Worm (Caenorhabditis elegans) whole organism, L1 larva: ENCODE results near the gene spig-9.

Experiments
- blmp-1 ChIP-seq: fragments of 150-350 bp; optimal IDR thresholded peaks from 2 replicates; lab custom pipeline; 2014; ENCODE audit warnings: missing biosample characterization, missing genetic modification characterization
- ceh-63 ChIP-seq: fragments of 200-800 bp; sonication (Bioruptor generic); optimal IDR thresholded peaks from 2 replicates; lab custom pipeline; 2018; ENCODE audit warnings: mild to moderate bottlenecking, missing genetic modification characterization, missing compliant biosample characterization
- ceh-8 ChIP-seq: fragments of 200-800 bp; sonication (Bioruptor generic); optimal IDR thresholded peaks from 2 replicates; lab custom pipeline; 2018; ENCODE audit warnings: mild to moderate bottlenecking, missing genetic modification characterization, moderate library complexity, missing compliant biosample characterization
- ceh-82 ChIP-seq, 3 experiments: fragments of 150-350 bp in 1 of 3; sonication (generic microtip) in 2 of 3; optimal IDR thresholded peaks; 2 replicates each; lab custom pipeline; 2014 to 2017; ENCODE audit warnings: missing biosample characterization in 3 of 3, missing genetic modification characterization in 3 of 3
- ceh-90 ChIP-seq: sonication (generic microtip); optimal IDR thresholded peaks from 2 replicates; lab custom pipeline; 2016; ENCODE audit warnings: missing genetic modification characterization, missing compliant biosample characterization
- dpl-1 ChIP-seq, 3 experiments: fragments of 150-350 bp in 2 of 3; sonication (generic microtip) in 1 of 3; optimal IDR thresholded peaks; 2 replicates each; lab custom pipeline; 2014 to 2017; ENCODE audit warnings: missing biosample characterization in 3 of 3, missing genetic modification characterization in 3 of 3, missing genetic modification reagents in 3 of 3
- efl-1 ChIP-seq, 4 experiments: fragments of 150-350 bp; optimal IDR thresholded peaks in 3 of 4; peaks in 1 of 4; 1 replicate in 1 of 4; 2 replicates in 3 of 4; lab custom pipeline; 2014; ENCODE audit warnings: missing biosample characterization in 2 of 4, missing genetic modification characterization in 2 of 4, missing genetic modification reagents in 2 of 4
- efl-3 ChIP-seq: fragments of 200-800 bp; sonication (Bioruptor generic); optimal IDR thresholded peaks from 2 replicates; lab custom pipeline; 2018; ENCODE audit warnings: mild to moderate bottlenecking, missing genetic modification characterization, missing compliant biosample characterization
- egl-13 ChIP-seq: sonication (generic microtip); optimal IDR thresholded peaks from 2 replicates; lab custom pipeline; 2016; ENCODE audit warnings: missing genotype, missing genetic modification reagents, missing genetic modification characterization, missing compliant biosample characterization
- elt-3 ChIP-seq, 6 experiments: fragments of 150-350 bp in 1 of 6; sonication (generic microtip); optimal IDR thresholded peaks; 2 replicates each; lab custom pipeline; 2017 to 2018; ENCODE audit warnings: missing biosample characterization in 6 of 6, missing genetic modification characterization in 6 of 6, inconsistent platforms in 1 of 6
- hlh-4 ChIP-seq: sonication (generic microtip); optimal IDR thresholded peaks from 2 replicates; lab custom pipeline; 2016; ENCODE audit warnings: mild to moderate bottlenecking, missing genetic modification characterization, missing compliant biosample characterization
- hpl-2 ChIP-seq: fragments of 150-350 bp; optimal IDR thresholded peaks from 2 replicates; lab custom pipeline; 2014; ENCODE audit warnings: missing biosample characterization, missing genetic modification reagents, missing genetic modification characterization
- isw-1 ChIP-seq: fragments of 200-800 bp; sonication (Bioruptor generic); IDR thresholded peaks from 2 replicates; pipeline ENCODE4 v1.3.6; 2022; ENCODE audit warnings: missing genetic modification characterization, missing compliant biosample characterization
- jun-1 ChIP-seq: fragments of 150-350 bp; optimal IDR thresholded peaks from 2 replicates; lab custom pipeline; 2014; ENCODE audit warnings: missing biosample characterization, missing genetic modification reagents, missing genetic modification characterization
- lin-35 ChIP-seq, 2 experiments: fragments of 150-350 bp; optimal IDR thresholded peaks; 2 replicates each; lab custom pipeline; 2014; ENCODE audit warnings: missing biosample characterization in 2 of 2, missing genetic modification characterization in 2 of 2, missing genetic modification reagents in 2 of 2
- lin-39 ChIP-seq: fragments of 150-350 bp; optimal IDR thresholded peaks from 2 replicates; lab custom pipeline; 2014; ENCODE audit warnings: missing biosample characterization, missing genetic modification reagents, missing genetic modification characterization
- mab-9 ChIP-seq: fragments of 200-800 bp; sonication (Bioruptor generic); IDR thresholded peaks from 2 replicates; pipeline ENCODE4 v1.3.6; 2022; ENCODE audit warnings: missing genetic modification reagents, missing genetic modification characterization, missing compliant biosample characterization
- mdl-1 ChIP-seq, 2 experiments: fragments of 150-350 bp; optimal IDR thresholded peaks; 2 replicates each; lab custom pipeline; 2014 to 2017; ENCODE audit warnings: missing biosample characterization in 2 of 2, missing genetic modification characterization in 2 of 2, inconsistent platforms in 1 of 2
- mep-1 ChIP-seq: fragments of 150-350 bp; optimal IDR thresholded peaks from 2 replicates; lab custom pipeline; 2014; ENCODE audit warnings: missing biosample characterization, missing genetic modification characterization
- nhr-12 ChIP-seq: sonication (generic microtip); optimal IDR thresholded peaks from 2 replicates; lab custom pipeline; 2017; ENCODE audit warnings: missing biosample characterization, missing genetic modification characterization
- nhr-20 ChIP-seq: sonication (generic microtip); optimal IDR thresholded peaks from 2 replicates; lab custom pipeline; 2016; ENCODE audit warnings: mild to moderate bottlenecking, missing genetic modification characterization, missing compliant biosample characterization
- nhr-28 ChIP-seq: fragments of 150-350 bp; optimal IDR thresholded peaks from 2 replicates; lab custom pipeline; 2014; ENCODE audit warnings: missing biosample characterization, missing genetic modification characterization
- nhr-47 ChIP-seq: sonication (generic microtip); optimal IDR thresholded peaks from 2 replicates; lab custom pipeline; 2016; ENCODE audit warnings: mild to moderate bottlenecking, missing genetic modification characterization, moderate library complexity, missing compliant biosample characterization
- nhr-71 ChIP-seq: sonication (generic microtip); optimal IDR thresholded peaks from 2 replicates; lab custom pipeline; 2016; ENCODE audit warnings: mild to moderate bottlenecking, missing genetic modification characterization, moderate library complexity, missing compliant biosample characterization
- nhr-85 ChIP-seq: sonication (generic microtip); peaks from one replicate; lab custom pipeline; 2016; ENCODE audit warnings: missing genetic modification characterization, inconsistent platforms, missing compliant biosample characterization
- pag-3 ChIP-seq: sonication (generic microtip); optimal IDR thresholded peaks from 2 replicates; lab custom pipeline; 2017; ENCODE audit warnings: missing genetic modification characterization, mild to moderate bottlenecking, missing compliant biosample characterization, antibody characterized with exemption, borderline replicate concordance; ENCODE audit not compliant: insufficient read depth
- pqm-1 ChIP-seq: sonication (generic microtip); optimal IDR thresholded peaks from 3 replicates; lab custom pipeline; 2017; ENCODE audit warnings: missing biosample characterization, missing genetic modification characterization
- skn-1 ChIP-seq: fragments of 150-350 bp; optimal IDR thresholded peaks from 2 replicates; lab custom pipeline; 2014; ENCODE audit warnings: missing biosample characterization, missing genetic modification characterization
- snpc-4 ChIP-seq: fragments of 150-350 bp; optimal IDR thresholded peaks from 2 replicates; lab custom pipeline; 2014; ENCODE audit warnings: missing biosample characterization, missing genetic modification characterization
- snu-23 ChIP-seq: sonication (generic microtip); optimal IDR thresholded peaks from 2 replicates; lab custom pipeline; 2016; ENCODE audit warnings: missing genetic modification characterization, missing compliant biosample characterization
- swsn-7 ChIP-seq: sonication (generic microtip); optimal IDR thresholded peaks from 2 replicates; lab custom pipeline; 2016; ENCODE audit warnings: missing genetic modification characterization, missing compliant biosample characterization
- tlp-1 ChIP-seq: fragments of 150-350 bp; optimal IDR thresholded peaks from 2 replicates; lab custom pipeline; 2014; ENCODE audit warnings: missing biosample characterization, missing genetic modification characterization
- unc-62 ChIP-seq: fragments of 150-350 bp; optimal IDR thresholded peaks from 2 replicates; lab custom pipeline; 2014; ENCODE audit warnings: missing biosample characterization, missing genetic modification reagents, missing genetic modification characterization
- unc-86 ChIP-seq: sonication (generic microtip); optimal IDR thresholded peaks from 2 replicates; lab custom pipeline; 2016; ENCODE audit warnings: missing genetic modification characterization, missing compliant biosample characterization
- unc-98 ChIP-seq: fragments of 200-800 bp; sonication (Bioruptor generic); IDR thresholded peaks from 2 replicates; pipeline ENCODE4 v1.3.6; 2022; ENCODE audit warnings: missing genetic modification characterization, missing compliant biosample characterization
- zip-4 ChIP-seq: fragments of 200-800 bp; sonication (Bioruptor generic); optimal IDR thresholded peaks from 2 replicates; lab custom pipeline; 2018; ENCODE audit warnings: mild to moderate bottlenecking, missing genetic modification characterization, moderate library complexity, missing compliant biosample characterization
- ztf-11 ChIP-seq, 2 experiments: sonication (generic microtip); optimal IDR thresholded peaks; 2 replicates each; lab custom pipeline; 2016 to 2017; ENCODE audit warnings: missing genetic modification characterization in 2 of 2, missing biosample characterization in 1 of 2, missing compliant biosample characterization in 1 of 2

Gene spig-9

ce11 chrV:13608486-13608885, 3.2 kb downstream of the spig-9 start (continued):
- no peak for TF ChIP-seq unc-98 (GFP tag; lab: Robert Waterston, UW)
- no peak for TF ChIP-seq ceh-90 (tag; lab: Kevin White, UChicago)
- no peak for TF ChIP-seq tlp-1 (tag; lab: Kevin White, UChicago)
- peak; percentile 62 for TF ChIP-seq nhr-20
- TF ChIP-seq snpc-4 (tag; lab: Kevin White, UChicago): no peak
- TF ChIP-seq dpl-1 (GFP tag; optimal IDR thresholded peaks at IDR 0.05; lab: Kevin White, UChicago): no peak
- TF ChIP-seq hlh-4: no peak
- TF ChIP-seq mab-9 (GFP tag; lab: Robert Waterston, UW): no peak
- no peak for TF ChIP-seq isw-1
- no peak for TF ChIP-seq efl-3
- TF ChIP-seq ceh-82 (tag; optimal IDR thresholded peaks at IDR 0.05; lab: Kevin White, UChicago): no peak
- TF ChIP-seq elt-3 (tag; optimal IDR thresholded peaks at IDR 0.05; lab: Kevin White, UChicago): peak in 2 of 6 experiments; percentile 35 to 82
- no peak for TF ChIP-seq skn-1 (tag; lab: Kevin White, UChicago)
- no peak for TF ChIP-seq mdl-1 (tag; optimal IDR thresholded peaks at IDR 0.05; lab: Kevin White, UChicago)
- peak; percentile 46 for TF ChIP-seq snu-23 (GFP tag; lab: Kevin White, UChicago)
- TF ChIP-seq pqm-1: no peak
- TF ChIP-seq swsn-7 (tag; lab: Kevin White, UChicago): no peak
- TF ChIP-seq mep-1 (tag; lab: Kevin White, UChicago): no peak
- TF ChIP-seq unc-62 (GFP tag; lab: Kevin White, UChicago): no peak
- TF ChIP-seq jun-1 (tag; lab: Kevin White, UChicago): no peak
- TF ChIP-seq unc-86 (tag; lab: Kevin White, UChicago): no peak
- TF ChIP-seq nhr-85: peak; percentile 92
- peak; percentile 81 for TF ChIP-seq blmp-1

- TF ChIP-seq dpl-1 (GFP tag; optimal IDR thresholded peaks at IDR 0.05; lab: Kevin White, UChicago): no peak
- no peak for TF ChIP-seq zip-4 (GFP tag; lab: Kevin White, UChicago)
- TF ChIP-seq isw-1: no peak
- no peak for TF ChIP-seq nhr-71 (tag; lab: Kevin White, UChicago)
- no peak for TF ChIP-seq hpl-2 (GFP tag; lab: Kevin White, UChicago)
- TF ChIP-seq blmp-1: peak; percentile 23
- TF ChIP-seq, all 84 proteins: peak for 1
Measured at ce11 chrV:13606651-13607242, 4.9 kb downstream of the spig-9 start, which contains the start of gene fmo-4. TSS of gene fmo-4 (minus strand) at chrV:13606701.

ce11 chrV:13600882-13601281, 10.8 kb downstream of the spig-9 start, which contains the start of gene rdy-2:
TSS of gene rdy-2 (minus strand) at chrV:13600982.
- TF ChIP-seq efl-1 (optimal IDR thresholded peaks at IDR 0.05; lab: Kevin White, UChicago): no peak
- peak in 1 of 2 experiments; percentile 53 for TF ChIP-seq efl-1 (GFP tag; optimal IDR thresholded peaks at IDR 0.05 in 1 of 2; lab: Kevin White, UChicago)
- no peak for TF ChIP-seq mdl-1 (tag; optimal IDR thresholded peaks at IDR 0.05; lab: Kevin White, UChicago)
- TF ChIP-seq blmp-1: peak; percentile 10

- TF ChIP-seq unc-62 (GFP tag; lab: Kevin White, UChicago): no peak
- TF ChIP-seq ceh-8 (GFP tag; lab: Kevin White, UChicago): no peak
Measured at ce11 chrV:13598370-13598769, 13.3 kb downstream of the spig-9 start.

ce11 chrV:13593083-13593482, 18.6 kb downstream of the spig-9 start, which contains the start of gene F53F4.4:
TSS of gene F53F4.4 (plus strand) at chrV:13593383.
- peak; percentile 59 for TF ChIP-seq blmp-1
- no peak for TF ChIP-seq efl-1 (optimal IDR thresholded peaks at IDR 0.05; lab: Kevin White, UChicago)
- peak in 1 of 2 experiments; percentile 67 for TF ChIP-seq efl-1 (GFP tag; optimal IDR thresholded peaks at IDR 0.05 in 1 of 2; lab: Kevin White, UChicago)
- TF ChIP-seq ztf-11 (tag; optimal IDR thresholded peaks at IDR 0.05; lab: Kevin White, UChicago): no peak
- no peak for TF ChIP-seq nhr-47 (tag; lab: Kevin White, UChicago)
- TF ChIP-seq egl-13 (tag; lab: Kevin White, UChicago): no peak
- TF ChIP-seq nhr-28 (tag; lab: Kevin White, UChicago): no peak
- no peak for TF ChIP-seq lin-35 (GFP tag; optimal IDR thresholded peaks at IDR 0.05; lab: Kevin White, UChicago)
- no peak for TF ChIP-seq nhr-12 (tag; lab: Kevin White, UChicago)
- no peak for TF ChIP-seq pag-3 (tag; lab: Kevin White, UChicago)
- no peak for TF ChIP-seq lin-39
- no peak for TF ChIP-seq ceh-63 (GFP tag; lab: Kevin White, UChicago)
